Worm (Caenorhabditis elegans) whole organism, late embryonic: Measurements from ENCODE around the gene W01D2.6.

Source experiments
- F13H6.1 ChIP-seq: sonication (generic microtip); optimal IDR thresholded peaks from 2 replicates; lab custom pipeline; 2016; ENCODE audit warnings: missing genetic modification characterization, missing compliant biosample characterization
- ama-1 ChIP-seq: fragments of 150-350 bp; optimal IDR thresholded peaks from 2 replicates; lab custom pipeline; 2014
- ceh-19 ChIP-seq: fragments of 200-800 bp; sonication (Bioruptor generic); optimal IDR thresholded peaks from 2 replicates; lab custom pipeline; 2018; ENCODE audit warnings: mild to moderate bottlenecking, missing genetic modification characterization, missing compliant biosample characterization
- ceh-30 ChIP-seq: fragments of 150-350 bp; optimal IDR thresholded peaks from 2 replicates; lab custom pipeline; 2014; ENCODE audit warnings: missing biosample characterization, missing genetic modification characterization
- ceh-9 ChIP-seq: sonication (generic microtip); optimal IDR thresholded peaks from 2 replicates; lab custom pipeline; 2016; ENCODE audit warnings: mild to moderate bottlenecking, missing genetic modification characterization, inconsistent platforms, missing compliant biosample characterization
- dmd-4 ChIP-seq: sonication (generic microtip); optimal IDR thresholded peaks from 2 replicates; lab custom pipeline; 2016; ENCODE audit warnings: borderline replicate concordance, missing genetic modification characterization, missing compliant biosample characterization
- elt-2 ChIP-seq: sonication (generic microtip); optimal IDR thresholded peaks from 2 replicates; lab custom pipeline; 2016; ENCODE audit warnings: missing genetic modification reagents, missing genetic modification characterization, missing compliant biosample characterization
- elt-4 ChIP-seq: sonication (generic microtip); optimal IDR thresholded peaks from 2 replicates; lab custom pipeline; 2016; ENCODE audit warnings: missing genetic modification characterization, missing compliant biosample characterization
- ets-4 ChIP-seq: sonication (generic microtip); optimal IDR thresholded peaks from 2 replicates; lab custom pipeline; 2016; ENCODE audit warnings: missing genetic modification characterization, missing compliant biosample characterization
- fax-1 ChIP-seq: sonication (generic microtip); optimal IDR thresholded peaks from 2 replicates; lab custom pipeline; 2016; ENCODE audit warnings: missing genotype, missing genetic modification characterization, missing compliant biosample characterization
- fkh-6 ChIP-seq: sonication (generic microtip); optimal IDR thresholded peaks from 2 replicates; lab custom pipeline; 2016; ENCODE audit warnings: missing genetic modification characterization, missing compliant biosample characterization
- madf-2 ChIP-seq: sonication (generic microtip); optimal IDR thresholded peaks from 2 replicates; lab custom pipeline; 2017; ENCODE audit warnings: missing genetic modification characterization, missing compliant biosample characterization
- npax-4 ChIP-seq: sonication (generic microtip); optimal IDR thresholded peaks from 2 replicates; lab custom pipeline; 2016; ENCODE audit warnings: missing genetic modification characterization, missing compliant biosample characterization
- tbx-2 ChIP-seq: sonication (generic microtip); optimal IDR thresholded peaks from 2 replicates; lab custom pipeline; 2016; ENCODE audit warnings: missing genetic modification characterization, missing compliant biosample characterization

- TF ChIP-seq ceh-19 (GFP tag; lab: Kevin White, UChicago) (no peak), npax-4 (no peak), ets-4 (tag; lab: Kevin White, UChicago) (no peak), madf-2 (tag; lab: Kevin White, UChicago) (no peak), dmd-4 (tag; lab: Kevin White, UChicago) (no peak), ama-1 (lab: Kevin White, UChicago) (no peak), ceh-9 (tag; lab: Kevin White, UChicago) (no peak), ceh-30 (tag; lab: Kevin White, UChicago) (no peak), tbx-2 (tag; lab: Kevin White, UChicago) (no peak), fkh-6 (tag; lab: Kevin White, UChicago) (no peak), elt-2 (no peak), elt-4 (no peak), fax-1 (tag; lab: Kevin White, UChicago) (no peak), F13H6.1 (tag; lab: Kevin White, UChicago) (no peak)
Observed at ce11 chrII:14841253-14841652, 32.5 kb downstream of the W01D2.6 start.
